Fruit fly (Drosophila melanogaster) whole organism, embryonic: ENCODE data around the gene CG17996.
A peak's percentile ranks its signal among the peaks of the same experiment; 100 is the strongest.

Source experiments
- Atf3 ChIP-seq: fragments of 200-800 bp; sonication (Bioruptor generic); optimal IDR thresholded peaks from 3 replicates; lab custom pipeline; 2016; ENCODE audit warnings: missing biosample characterization, missing genetic modification characterization
- CG1024 ChIP-seq: fragments of 200-800 bp; sonication (Bioruptor generic); IDR thresholded peaks from 2 replicates; pipeline ENCODE4 v1.3.6; 2022; ENCODE audit warnings: missing biosample characterization, missing genetic modification characterization
- CG11247 ChIP-seq: fragments of 200-800 bp; sonication (Bioruptor generic); IDR thresholded peaks from 2 replicates; pipeline ENCODE4 v1.3.6; 2022; ENCODE audit warnings: missing biosample characterization, missing genetic modification characterization
- CG12071 ChIP-seq: fragments of 200-800 bp; sonication (Bioruptor generic); optimal IDR thresholded peaks from 3 replicates; lab custom pipeline; 2018; ENCODE audit warnings: missing biosample characterization, mild to moderate bottlenecking, missing genetic modification characterization
- CG12744 ChIP-seq: fragments of 200-800 bp; sonication (Bioruptor generic); optimal IDR thresholded peaks from 2 replicates; lab custom pipeline; 2016; ENCODE audit warnings: missing biosample characterization, missing genetic modification characterization
- CG14860 ChIP-seq: fragments of 200-800 bp; sonication (Bioruptor generic); IDR thresholded peaks from 3 replicates; pipeline ENCODE4 v1.3.6; 2022; ENCODE audit warnings: missing biosample characterization, missing genetic modification characterization; ENCODE audit not compliant: partially characterized antibody
- CG15269 ChIP-seq: fragments of 200-800 bp; sonication (Bioruptor generic); optimal IDR thresholded peaks from 2 replicates; lab custom pipeline; 2018; ENCODE audit warnings: missing biosample characterization, mild to moderate bottlenecking, missing genetic modification characterization, moderate library complexity
- CG15696 ChIP-seq: fragments of 200-800 bp; sonication (Bioruptor generic); optimal IDR thresholded peaks from 2 replicates; lab custom pipeline; 2019; ENCODE audit warnings: missing biosample characterization, mild to moderate bottlenecking, missing genetic modification characterization, moderate library complexity
- CG18011 ChIP-seq: fragments of 200-800 bp; sonication (Bioruptor generic); optimal IDR thresholded peaks from 2 replicates; lab custom pipeline; 2017; ENCODE audit warnings: missing biosample characterization, missing genetic modification characterization, mild to moderate bottlenecking, moderate library complexity, missing genotype
- CG2199 ChIP-seq: fragments of 200-800 bp; sonication (Bioruptor generic); IDR thresholded peaks from 3 replicates; pipeline ENCODE4 v1.3.6; 2022; ENCODE audit warnings: missing biosample characterization, missing genetic modification characterization
- CG30403 ChIP-seq: fragments of 200-800 bp; sonication (Bioruptor generic); optimal IDR thresholded peaks from 3 replicates; lab custom pipeline; 2016; ENCODE audit warnings: missing biosample characterization, missing genetic modification characterization
- CG30431 ChIP-seq: fragments of 200-800 bp; sonication (Bioruptor generic); optimal IDR thresholded peaks from 2 replicates; lab custom pipeline; 2017; ENCODE audit warnings: missing biosample characterization, missing genetic modification characterization
- CG33557 ChIP-seq: fragments of 200-800 bp; sonication (Bioruptor generic); optimal IDR thresholded peaks from 2 replicates; lab custom pipeline; 2019; ENCODE audit warnings: missing biosample characterization, mild to moderate bottlenecking, missing genetic modification characterization, moderate library complexity
- CG4360 ChIP-seq: fragments of 200-800 bp; sonication (Bioruptor generic); IDR thresholded peaks from 2 replicates; pipeline ENCODE4 v1.3.6; 2022; ENCODE audit warnings: missing biosample characterization, missing genetic modification characterization
- CG6765 ChIP-seq: fragments of 200-800 bp; sonication (Bioruptor generic); optimal IDR thresholded peaks from 3 replicates; lab custom pipeline; 2017; ENCODE audit warnings: missing biosample characterization, mild to moderate bottlenecking, missing genetic modification characterization
- CG7372 ChIP-seq: fragments of 200-800 bp; sonication (Bioruptor generic); IDR thresholded peaks from 2 replicates; pipeline ENCODE4 v1.3.6; 2022; ENCODE audit warnings: missing biosample characterization, missing genetic modification characterization
- CG7963 ChIP-seq: fragments of 200-800 bp; sonication (Bioruptor generic); IDR thresholded peaks from 3 replicates; pipeline ENCODE4 v1.3.6; 2022; ENCODE audit warnings: missing biosample characterization, missing genetic modification characterization; ENCODE audit not compliant: partially characterized antibody
- CG7987 ChIP-seq: fragments of 200-800 bp; sonication (Bioruptor generic); optimal IDR thresholded peaks from 2 replicates; lab custom pipeline; 2018; ENCODE audit warnings: missing biosample characterization, mild to moderate bottlenecking, missing genetic modification characterization, moderate library complexity
- D ChIP-seq, 2 experiments: fragments of 200-800 bp in 1 of 2; fragments of >200 bp in 1 of 2; sonication (Bioruptor generic) in 1 of 2; optimal IDR thresholded peaks; 2 replicates in 1 of 2; 3 replicates in 1 of 2; lab custom pipeline; 2017; ENCODE audit warnings: mild to moderate bottlenecking in 1 of 2, missing biosample characterization in 1 of 2, missing genetic modification characterization in 1 of 2, missing genetic modification reagents in 1 of 2
- Dll ChIP-seq: fragments of 200-800 bp; sonication (Bioruptor generic); IDR thresholded peaks from 4 replicates; pipeline ENCODE4 v1.3.6; 2022; ENCODE audit warnings: missing biosample characterization, missing genetic modification characterization; ENCODE audit not compliant: partially characterized antibody
- Eip74EF ChIP-seq, 2 experiments: fragments of 200-800 bp in 1 of 2; fragments of >200 bp in 1 of 2; sonication (Bioruptor generic) in 1 of 2; optimal IDR thresholded peaks; 2 replicates each; lab custom pipeline; 2017 to 2019; ENCODE audit warnings: missing biosample characterization in 2 of 2, missing genetic modification characterization in 2 of 2, mild to moderate bottlenecking in 1 of 2, moderate library complexity in 1 of 2
- Elba2 ChIP-seq: fragments of 200-800 bp; sonication (Bioruptor generic); optimal IDR thresholded peaks from 3 replicates; lab custom pipeline; 2016; ENCODE audit warnings: missing biosample characterization, missing genetic modification characterization
- Hey ChIP-seq: fragments of 200-800 bp; sonication (Bioruptor generic); optimal IDR thresholded peaks from 3 replicates; lab custom pipeline; 2018; ENCODE audit warnings: missing biosample characterization, mild to moderate bottlenecking, missing genetic modification characterization
- Hr3 ChIP-seq: fragments of 200-800 bp; sonication (Bioruptor generic); optimal IDR thresholded peaks from 3 replicates; lab custom pipeline; 2016; ENCODE audit warnings: missing biosample characterization, missing genetic modification characterization
- Lpt ChIP-seq: fragments of >200 bp; optimal IDR thresholded peaks from 2 replicates; lab custom pipeline; 2018; ENCODE audit warnings: missing biosample characterization, missing genetic modification characterization
- Poxn ChIP-seq: fragments of 200-800 bp; sonication (Bioruptor generic); IDR thresholded peaks from 2 replicates; pipeline ENCODE4 v1.3.6; 2022; ENCODE audit warnings: missing biosample characterization, missing genetic modification characterization
- Sry-δ ChIP-seq: fragments of 200-800 bp; sonication (Bioruptor generic); optimal IDR thresholded peaks from 2 replicates; lab custom pipeline; 2016; ENCODE audit warnings: missing biosample characterization, missing genetic modification characterization
- az2 ChIP-seq: fragments of 200-800 bp; sonication (Bioruptor generic); optimal IDR thresholded peaks from 3 replicates; lab custom pipeline; 2016; ENCODE audit warnings: missing biosample characterization, missing genetic modification characterization
- bbx ChIP-seq: fragments of 200-800 bp; sonication (Bioruptor generic); IDR thresholded peaks from 2 replicates; pipeline ENCODE4 v1.3.6; 2022; ENCODE audit warnings: missing biosample characterization, missing genetic modification characterization; ENCODE audit not compliant: partially characterized antibody
- br ChIP-seq: fragments of >200 bp; optimal IDR thresholded peaks from 2 replicates; lab custom pipeline; 2017
- cas ChIP-seq: fragments of 200-800 bp; sonication (Bioruptor generic); IDR thresholded peaks from 2 replicates; pipeline ENCODE4 v1.3.6; 2022; ENCODE audit warnings: missing biosample characterization, missing genetic modification characterization
- corto ChIP-seq: fragments of 200-800 bp; sonication (Bioruptor generic); optimal IDR thresholded peaks from 2 replicates; lab custom pipeline; 2016; ENCODE audit warnings: missing biosample characterization, mild to moderate bottlenecking, missing genetic modification characterization, moderate library complexity
- dati ChIP-seq: fragments of 200-800 bp; sonication (Bioruptor generic); IDR thresholded peaks from 2 replicates; pipeline ENCODE4 v1.3.6; 2022; ENCODE audit warnings: missing biosample characterization, missing genetic modification characterization
- en ChIP-seq: fragments of 200-800 bp; sonication (Bioruptor generic); optimal IDR thresholded peaks from 2 replicates; lab custom pipeline; 2016; ENCODE audit warnings: missing biosample characterization, missing genetic modification characterization
- fru ChIP-seq: fragments of >200 bp; optimal IDR thresholded peaks from 2 replicates; lab custom pipeline; 2017
- gro ChIP-seq: fragments of 200-800 bp; sonication (Bioruptor generic); optimal IDR thresholded peaks from 2 replicates; lab custom pipeline; 2016; ENCODE audit warnings: missing biosample characterization, missing genetic modification characterization
- klu ChIP-seq: fragments of 200-800 bp; sonication (Bioruptor generic); IDR thresholded peaks from 2 replicates; pipeline ENCODE4 v1.3.6; 2022; ENCODE audit warnings: missing biosample characterization, missing genetic modification characterization
- knrl ChIP-seq: fragments of 200-800 bp; sonication (Bioruptor generic); IDR thresholded peaks from 3 replicates; pipeline ENCODE4 v1.3.6; 2022; ENCODE audit warnings: missing biosample characterization, missing genetic modification characterization; ENCODE audit not compliant: partially characterized antibody
- lbe ChIP-seq: fragments of 200-800 bp; sonication (Bioruptor generic); optimal IDR thresholded peaks from 2 replicates; lab custom pipeline; 2016; ENCODE audit warnings: missing biosample characterization, mild to moderate bottlenecking, missing genetic modification characterization
- mam ChIP-seq: fragments of 200-800 bp; sonication (Bioruptor generic); optimal IDR thresholded peaks from 3 replicates; lab custom pipeline; 2016; ENCODE audit warnings: missing biosample characterization, missing genetic modification characterization
- org-1 ChIP-seq: fragments of 200-800 bp; sonication (Bioruptor generic); optimal IDR thresholded peaks from 2 replicates; lab custom pipeline; 2017; ENCODE audit warnings: missing biosample characterization, missing genetic modification characterization
- pfk ChIP-seq: fragments of 200-800 bp; sonication (Bioruptor generic); optimal IDR thresholded peaks from 2 replicates; lab custom pipeline; 2018; ENCODE audit warnings: missing biosample characterization, mild to moderate bottlenecking, missing genetic modification characterization, moderate library complexity
- sens-2 ChIP-seq: fragments of 200-800 bp; sonication (Bioruptor generic); IDR thresholded peaks from 2 replicates; pipeline ENCODE4 v1.3.6; 2022; ENCODE audit warnings: missing biosample characterization, missing genetic modification characterization
- slbo ChIP-seq: fragments of 200-800 bp; sonication (Bioruptor generic); IDR thresholded peaks from 2 replicates; pipeline ENCODE4 v1.3.6; 2022; ENCODE audit warnings: missing biosample characterization, missing genetic modification characterization
- stwl ChIP-seq: fragments of 200-800 bp; sonication (Bioruptor generic); optimal IDR thresholded peaks from 3 replicates; lab custom pipeline; 2018; ENCODE audit warnings: missing biosample characterization, mild to moderate bottlenecking, missing genetic modification characterization, moderate library complexity
- sug ChIP-seq: fragments of 200-800 bp; optimal IDR thresholded peaks from 2 replicates; lab custom pipeline; 2019; ENCODE audit warnings: missing biosample characterization, mild to moderate bottlenecking, missing genetic modification characterization, moderate library complexity
- trh ChIP-seq: fragments of 200-800 bp; sonication (Bioruptor generic); optimal IDR thresholded peaks from 2 replicates; lab custom pipeline; 2016; ENCODE audit warnings: missing biosample characterization, missing genetic modification characterization
- tx ChIP-seq: fragments of 200-800 bp; sonication (Bioruptor generic); optimal IDR thresholded peaks from 2 replicates; lab custom pipeline; 2016; ENCODE audit warnings: missing biosample characterization, missing genetic modification characterization
- wek ChIP-seq: fragments of 200-800 bp; sonication (Bioruptor generic); optimal IDR thresholded peaks from 3 replicates; lab custom pipeline; 2018; ENCODE audit warnings: missing biosample characterization, mild to moderate bottlenecking, missing genetic modification characterization, moderate library complexity

CG17996 gene

DNA sequence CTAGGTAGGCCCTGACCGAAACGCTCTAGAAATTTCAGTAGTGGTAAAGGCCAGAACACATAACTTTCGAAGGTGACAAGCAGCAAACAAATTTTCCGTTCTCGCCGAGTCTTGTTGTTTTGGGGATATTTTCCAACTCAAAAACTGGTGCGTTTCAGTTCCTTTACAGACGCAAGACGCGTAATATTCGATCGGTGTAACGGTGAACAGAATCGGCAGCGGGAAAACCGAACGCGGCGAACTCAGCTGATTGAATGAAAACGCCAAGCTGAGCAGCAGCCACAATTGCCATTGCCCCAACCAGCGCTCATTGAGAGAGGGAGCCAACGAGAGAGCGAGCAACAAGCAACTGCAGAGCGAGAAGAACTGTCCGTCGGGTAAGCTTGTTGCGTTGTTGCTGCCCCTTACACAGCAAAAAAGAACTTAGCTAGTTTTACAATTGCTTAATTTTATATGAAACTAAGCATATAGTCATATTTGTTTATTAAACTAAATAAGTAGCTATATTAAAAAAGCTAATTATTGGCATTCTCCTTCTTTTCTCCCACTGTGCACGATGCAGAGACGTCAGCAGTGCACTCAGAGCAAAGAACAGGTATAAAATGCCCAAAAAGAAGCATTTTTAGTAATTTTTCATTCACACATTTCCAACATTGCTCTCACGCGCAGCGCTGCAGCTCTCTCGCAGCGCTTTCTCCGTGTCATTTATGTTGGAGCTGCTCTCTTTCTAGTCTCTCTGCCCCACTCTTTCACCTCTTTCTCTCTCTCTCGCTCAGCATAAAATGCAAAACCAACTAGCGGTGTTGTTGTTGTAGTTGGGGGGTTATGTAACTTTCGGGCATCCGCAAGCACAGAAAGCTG, 14.8 kb downstream of the CG17996 start, which contains the start of the genes Cyt-c-d and CG31808:
Gene Cyt-c-d (plus strand): TSS at position 51 of the 861 bp plus-strand sequence.
Gene CG31808 (minus strand): TSS at position 355 of the 861 bp plus-strand sequence.
- peak; percentile 47 for TF ChIP-seq stwl
- TF ChIP-seq cas (GFP tag; lab: Robert Waterston, UW), result peak; percentile 86
- peak; percentile 98 for TF ChIP-seq CG15269 (tag; lab: Kevin White, UChicago)
- 0 out of 3 replicates have a peak, but pooled peaks have one; percentile 12 for TF ChIP-seq CG14860 (GFP tag; lab: Robert Waterston, UW)
- peak; percentile 90 for TF ChIP-seq tx
- TF ChIP-seq CG6765, result peak; percentile 92
- no peak for TF ChIP-seq D (optimal IDR thresholded peaks at IDR 0.05; lab: Kevin White, UChicago)
- peak; percentile 97 for TF ChIP-seq D (GFP tag; optimal IDR thresholded peaks at IDR 0.05; lab: Kevin White, UChicago)
- TF ChIP-seq CG30431 (GFP tag; lab: Kevin White, UChicago), result peak; percentile 94
- peak; percentile 63 for TF ChIP-seq bbx
- peak; percentile 97 for TF ChIP-seq CG2199 (GFP tag; lab: Robert Waterston, UW)
- TF ChIP-seq knrl (GFP tag; lab: Robert Waterston, UW), result no peak
- TF ChIP-seq mam (GFP tag; lab: Kevin White, UChicago), result peak; percentile 91
- TF ChIP-seq Elba2, result no peak
- peak; percentile 96 for TF ChIP-seq Hr3 (GFP tag; lab: Kevin White, UChicago)
- TF ChIP-seq gro (GFP tag; lab: Kevin White, UChicago), result peak; percentile 82
- TF ChIP-seq Lpt, result no peak
- TF ChIP-seq br (lab: Kevin White, UChicago), result no peak
- TF ChIP-seq pfk (GFP tag; lab: Kevin White, UChicago), result peak; percentile 39
- TF ChIP-seq CG12071 (GFP tag; lab: Kevin White, UChicago), result peak; percentile 94
- peak; percentile 84 for TF ChIP-seq wek (GFP tag; lab: Kevin White, UChicago)
- no peak for TF ChIP-seq CG7963 (GFP tag; lab: Robert Waterston, UW)
- peak; percentile 93 for TF ChIP-seq lbe (GFP tag; lab: Kevin White, UChicago)
- TF ChIP-seq slbo, result peak; percentile 96
- peak; percentile 84 for TF ChIP-seq CG4360 (GFP tag; lab: Robert Waterston, UW)
- TF ChIP-seq CG12744 (GFP tag; lab: Kevin White, UChicago), result peak; percentile 91
- peak; percentile 85 for TF ChIP-seq en (GFP tag; lab: Kevin White, UChicago)
- peak; percentile 49 for TF ChIP-seq Sry-δ (GFP tag; lab: Kevin White, UChicago)
- TF ChIP-seq Dll, result peak; percentile 35; the same call in 1 of the 4 replicates
- peak; percentile 98 for TF ChIP-seq CG30403 (GFP tag; lab: Kevin White, UChicago)
- peak in 1 of 2 experiments; percentile 98 for TF ChIP-seq Eip74EF (GFP tag; optimal IDR thresholded peaks at IDR 0.05; lab: Kevin White, UChicago)
- no peak for TF ChIP-seq fru (lab: Kevin White, UChicago)
- peak; percentile 72 for TF ChIP-seq Hey (tag; lab: Kevin White, UChicago)
- TF ChIP-seq CG11247 (GFP tag; lab: Robert Waterston, UW), result peak; percentile 94
- peak; percentile 87 for TF ChIP-seq CG18011 (GFP tag; lab: Kevin White, UChicago)
- peak; percentile 93 for TF ChIP-seq trh (GFP tag; lab: Kevin White, UChicago)
- TF ChIP-seq CG7372 (GFP tag; lab: Robert Waterston, UW), result peak; percentile 95
- peak; percentile 87 for TF ChIP-seq klu (GFP tag; lab: Robert Waterston, UW)
- TF ChIP-seq sug, result peak; percentile 82
- TF ChIP-seq corto (GFP tag; lab: Kevin White, UChicago), result peak; percentile 89
- peak; percentile 90 for TF ChIP-seq Atf3
- TF ChIP-seq CG1024 (GFP tag; lab: Robert Waterston, UW), result peak; percentile 94
- peak; percentile 91 for TF ChIP-seq sens-2 (GFP tag; lab: Robert Waterston, UW)
- peak; percentile 98 for TF ChIP-seq az2 (GFP tag; lab: Kevin White, UChicago)
- peak; percentile 77 for TF ChIP-seq CG15696 (tag; lab: Kevin White, UChicago)
- peak; percentile 97 for TF ChIP-seq org-1 (GFP tag; lab: Kevin White, UChicago)
- TF ChIP-seq Poxn (GFP tag; lab: Robert Waterston, UW), result peak; percentile 74
- TF ChIP-seq dati (GFP tag; lab: Robert Waterston, UW), result peak; percentile 90
- TF ChIP-seq CG33557 (GFP tag; lab: Kevin White, UChicago), result peak; percentile 92
- peak; percentile 83 for TF ChIP-seq CG7987
